Fruit fly (Drosophila melanogaster) whole organism, embryonic: Measurements from ENCODE around the gene pyd.

Experiments used
- Abd-B ChIP-seq: fragments of 200-800 bp; sonication (Bioruptor generic); optimal IDR thresholded peaks from 2 replicates; lab custom pipeline; 2018; ENCODE audit warnings: missing biosample characterization, mild to moderate bottlenecking, missing genetic modification characterization, moderate library complexity
- Aef1 ChIP-seq: fragments of 200-800 bp; sonication (Bioruptor generic); IDR thresholded peaks from 3 replicates; pipeline ENCODE4 v1.3.6; 2022; ENCODE audit warnings: missing biosample characterization, missing genetic modification characterization
- Blimp-1 ChIP-seq: fragments of 200-800 bp; sonication (Bioruptor generic); optimal IDR thresholded peaks from 3 replicates; lab custom pipeline; 2018; ENCODE audit warnings: missing biosample characterization, missing genetic modification characterization, mild to moderate bottlenecking, moderate library complexity, missing genetic modification reagents
- C15 ChIP-seq: fragments of 200-800 bp; sonication (Bioruptor generic); IDR thresholded peaks from 3 replicates; pipeline ENCODE4 v1.3.6; 2022; ENCODE audit warnings: missing biosample characterization, missing genetic modification characterization
- CG10209 ChIP-seq: fragments of 200-800 bp; sonication (Bioruptor generic); optimal IDR thresholded peaks from 3 replicates; lab custom pipeline; 2017; ENCODE audit warnings: missing biosample characterization, mild to moderate bottlenecking, missing genetic modification characterization, missing genetic modification reagents
- CG11723 ChIP-seq: fragments of 200-800 bp; sonication (Bioruptor generic); optimal IDR thresholded peaks from 2 replicates; lab custom pipeline; 2017; ENCODE audit warnings: missing biosample characterization, mild to moderate bottlenecking, missing genetic modification characterization
- CG14441 ChIP-seq: fragments of 200-800 bp; sonication (Bioruptor generic); IDR thresholded peaks from 2 replicates; pipeline ENCODE4 v1.3.6; 2022; ENCODE audit warnings: missing biosample characterization, missing genetic modification characterization
- CG14860 ChIP-seq: fragments of 200-800 bp; sonication (Bioruptor generic); IDR thresholded peaks from 3 replicates; pipeline ENCODE4 v1.3.6; 2022; ENCODE audit warnings: missing biosample characterization, missing genetic modification characterization; ENCODE audit not compliant: partially characterized antibody
- CG15514 ChIP-seq: fragments of 200-800 bp; sonication (Bioruptor generic); optimal IDR thresholded peaks from 3 replicates; lab custom pipeline; 2017; ENCODE audit warnings: missing biosample characterization, missing genetic modification characterization, mild to moderate bottlenecking, moderate library complexity, missing genetic modification reagents
- CG17385 ChIP-seq: fragments of 200-800 bp; sonication (Bioruptor generic); optimal IDR thresholded peaks from 3 replicates; lab custom pipeline; 2018; ENCODE audit warnings: missing biosample characterization, mild to moderate bottlenecking, missing genetic modification characterization
- CG18599 ChIP-seq: fragments of 200-800 bp; sonication (Bioruptor generic); optimal IDR thresholded peaks from 3 replicates; lab custom pipeline; 2017; ENCODE audit warnings: missing biosample characterization, missing genetic modification characterization, mild to moderate bottlenecking, moderate library complexity, missing genetic modification reagents
- CG2202 ChIP-seq: fragments of 200-800 bp; sonication (Bioruptor generic); optimal IDR thresholded peaks from 2 replicates; lab custom pipeline; 2018; ENCODE audit warnings: missing biosample characterization, mild to moderate bottlenecking, missing genetic modification characterization
- CG30020 ChIP-seq: fragments of 200-800 bp; optimal IDR thresholded peaks from 2 replicates; lab custom pipeline; 2019; ENCODE audit warnings: missing biosample characterization, mild to moderate bottlenecking, missing genetic modification characterization, moderate library complexity
- CG3995 ChIP-seq: fragments of 200-800 bp; sonication (Bioruptor generic); optimal IDR thresholded peaks from 3 replicates; lab custom pipeline; 2016; ENCODE audit warnings: missing biosample characterization, missing genetic modification characterization
- CG6175 ChIP-seq: fragments of 200-800 bp; sonication (Bioruptor generic); IDR thresholded peaks from 3 replicates; pipeline ENCODE4 v1.3.6; 2022; ENCODE audit warnings: missing biosample characterization, missing genetic modification characterization
- CG6272 ChIP-seq: fragments of 200-800 bp; sonication (Bioruptor generic); IDR thresholded peaks from 2 replicates; pipeline ENCODE4 v1.3.6; 2022; ENCODE audit warnings: missing biosample characterization, missing genetic modification characterization
- CG7556 ChIP-seq: fragments of 200-800 bp; sonication (Bioruptor generic); optimal IDR thresholded peaks from 2 replicates; lab custom pipeline; 2017; ENCODE audit warnings: missing biosample characterization, mild to moderate bottlenecking, missing genetic modification characterization
- CG8281 ChIP-seq: fragments of 200-800 bp; sonication (Bioruptor generic); optimal IDR thresholded peaks from 2 replicates; lab custom pipeline; 2018; ENCODE audit warnings: missing biosample characterization, mild to moderate bottlenecking, missing genetic modification characterization, moderate library complexity
- CG8478 ChIP-seq: fragments of >200 bp; optimal IDR thresholded peaks from 2 replicates; lab custom pipeline; 2018
- CrebB ChIP-seq: fragments of 200-800 bp; sonication (Bioruptor generic); optimal IDR thresholded peaks from 3 replicates; lab custom pipeline; 2018; ENCODE audit warnings: missing biosample characterization, mild to moderate bottlenecking, missing genetic modification characterization
- HLH4C ChIP-seq: fragments of 200-800 bp; sonication (Bioruptor generic); IDR thresholded peaks from 3 replicates; pipeline ENCODE4 v1.3.6; 2022; ENCODE audit warnings: missing biosample characterization, missing genetic modification characterization; ENCODE audit not compliant: partially characterized antibody
- Hmx ChIP-seq: fragments of 200-800 bp; sonication (Bioruptor generic); optimal IDR thresholded peaks from 2 replicates; lab custom pipeline; 2016; ENCODE audit warnings: missing biosample characterization, missing genetic modification characterization
- Mes4 ChIP-seq: fragments of 200-800 bp; sonication (Bioruptor generic); optimal IDR thresholded peaks from 2 replicates; lab custom pipeline; 2016; ENCODE audit warnings: missing biosample characterization, missing genetic modification characterization
- Scr ChIP-seq: fragments of 200-800 bp; sonication (Bioruptor generic); IDR thresholded peaks from 2 replicates; pipeline ENCODE4 v1.3.6; 2022; ENCODE audit warnings: missing biosample characterization, missing genetic modification characterization; ENCODE audit not compliant: partially characterized antibody
- Six4 ChIP-seq: fragments of 200-800 bp; sonication (Bioruptor generic); optimal IDR thresholded peaks from 2 replicates; lab custom pipeline; 2016; ENCODE audit warnings: missing biosample characterization, missing genetic modification characterization
- Sox102F ChIP-seq: fragments of 200-800 bp; sonication (Bioruptor generic); optimal IDR thresholded peaks from 2 replicates; lab custom pipeline; 2018; ENCODE audit warnings: missing biosample characterization, mild to moderate bottlenecking, missing genetic modification characterization, moderate library complexity
- Spps ChIP-seq: fragments of 200-800 bp; sonication (Bioruptor generic); optimal IDR thresholded peaks from 2 replicates; lab custom pipeline; 2018; ENCODE audit warnings: missing biosample characterization, mild to moderate bottlenecking, missing genetic modification characterization
- Sry-δ ChIP-seq: fragments of 200-800 bp; sonication (Bioruptor generic); optimal IDR thresholded peaks from 2 replicates; lab custom pipeline; 2016; ENCODE audit warnings: missing biosample characterization, missing genetic modification characterization
- ci ChIP-seq: fragments of 200-800 bp; sonication (Bioruptor generic); IDR thresholded peaks from 3 replicates; pipeline ENCODE4 v1.3.6; 2022; ENCODE audit warnings: missing biosample characterization, missing genetic modification characterization
- corto ChIP-seq: fragments of 200-800 bp; sonication (Bioruptor generic); optimal IDR thresholded peaks from 2 replicates; lab custom pipeline; 2016; ENCODE audit warnings: missing biosample characterization, mild to moderate bottlenecking, missing genetic modification characterization, moderate library complexity
- croc ChIP-seq: fragments of 200-800 bp; sonication (Bioruptor generic); conservative IDR thresholded peaks from 3 replicates; pipeline ENCODE4 v1.3.6; 2022; ENCODE audit warnings: missing biosample characterization, missing genetic modification characterization
- ems ChIP-seq: fragments of 200-800 bp; sonication (Bioruptor generic); optimal IDR thresholded peaks from 3 replicates; lab custom pipeline; 2016; ENCODE audit warnings: missing biosample characterization, missing genetic modification characterization
- exex ChIP-seq: fragments of 200-800 bp; sonication (Bioruptor generic); optimal IDR thresholded peaks from 4 replicates; lab custom pipeline; 2018; ENCODE audit warnings: missing biosample characterization, mild to moderate bottlenecking, missing genetic modification characterization, moderate library complexity
- eyg ChIP-seq: fragments of 200-800 bp; sonication (Bioruptor generic); optimal IDR thresholded peaks from 3 replicates; lab custom pipeline; 2016; ENCODE audit warnings: missing biosample characterization, missing genetic modification characterization
- gsb ChIP-seq: fragments of 200-800 bp; sonication (Bioruptor generic); IDR thresholded peaks from 2 replicates; pipeline ENCODE4 v1.3.6; 2022; ENCODE audit warnings: missing biosample characterization, missing genetic modification characterization
- hb ChIP-seq: fragments of 200-800 bp; sonication (Bioruptor generic); IDR thresholded peaks from 3 replicates; pipeline ENCODE4 v1.3.6; 2022; ENCODE audit warnings: missing biosample characterization, missing genetic modification characterization; ENCODE audit not compliant: partially characterized antibody
- kay ChIP-seq: fragments of 200-800 bp; sonication (Bioruptor generic); optimal IDR thresholded peaks from 2 replicates; lab custom pipeline; 2016; ENCODE audit warnings: missing biosample characterization, missing genetic modification characterization
- ken ChIP-seq: fragments of 200-800 bp; sonication (Bioruptor generic); IDR thresholded peaks from 3 replicates; pipeline ENCODE4 v1.3.6; 2022; ENCODE audit warnings: missing biosample characterization, missing genetic modification characterization
- kni ChIP-seq: fragments of 200-800 bp; sonication (Bioruptor generic); optimal IDR thresholded peaks from 3 replicates; lab custom pipeline; 2017; ENCODE audit warnings: mild to moderate bottlenecking, missing biosample characterization, missing genetic modification reagents, missing genetic modification characterization
- nmo ChIP-seq: fragments of 200-800 bp; sonication (Bioruptor generic); optimal IDR thresholded peaks from 2 replicates; lab custom pipeline; 2018; ENCODE audit warnings: missing biosample characterization, mild to moderate bottlenecking, missing genetic modification characterization, moderate library complexity
- pros ChIP-seq: fragments of 200-800 bp; sonication (Bioruptor generic); optimal IDR thresholded peaks from 3 replicates; lab custom pipeline; 2019; ENCODE audit warnings: missing biosample characterization, mild to moderate bottlenecking, missing genetic modification characterization, moderate library complexity
- rib ChIP-seq: fragments of 200-800 bp; sonication (Bioruptor generic); IDR thresholded peaks from 2 replicates; pipeline ENCODE4 v1.3.6; 2022; ENCODE audit warnings: missing biosample characterization, missing genetic modification characterization
- slp2 ChIP-seq: fragments of 200-800 bp; sonication (Bioruptor generic); optimal IDR thresholded peaks from 2 replicates; lab custom pipeline; 2016; ENCODE audit warnings: missing biosample characterization, missing genetic modification characterization
- sna ChIP-seq: fragments of 200-800 bp; sonication (Bioruptor generic); IDR thresholded peaks from 2 replicates; pipeline ENCODE4 v1.3.6; 2022; ENCODE audit warnings: missing biosample characterization, missing genetic modification characterization; ENCODE audit not compliant: partially characterized antibody
- ssp ChIP-seq: fragments of 200-800 bp; sonication (Bioruptor generic); IDR thresholded peaks from 2 replicates; pipeline ENCODE4 v1.3.6; 2022; ENCODE audit warnings: missing biosample characterization, missing genetic modification characterization
- stwl ChIP-seq: fragments of 200-800 bp; sonication (Bioruptor generic); optimal IDR thresholded peaks from 3 replicates; lab custom pipeline; 2018; ENCODE audit warnings: missing biosample characterization, mild to moderate bottlenecking, missing genetic modification characterization, moderate library complexity
- tin ChIP-seq: fragments of 200-800 bp; sonication (Bioruptor generic); optimal IDR thresholded peaks from 3 replicates; lab custom pipeline; 2016; ENCODE audit warnings: missing biosample characterization, missing genetic modification characterization
- unpg ChIP-seq: fragments of 200-800 bp; sonication (Bioruptor generic); optimal IDR thresholded peaks from 3 replicates; lab custom pipeline; 2018; ENCODE audit warnings: missing biosample characterization, mild to moderate bottlenecking, missing genetic modification characterization, moderate library complexity
- vvl ChIP-seq: fragments of 200-800 bp; sonication (Bioruptor generic); IDR thresholded peaks from 2 replicates; pipeline ENCODE4 v1.3.6; 2022; ENCODE audit warnings: missing biosample characterization, missing genetic modification characterization
- z ChIP-seq: fragments of 200-800 bp; sonication (Bioruptor generic); IDR thresholded peaks from 3 replicates; pipeline ENCODE4 v1.3.6; 2022; ENCODE audit warnings: missing biosample characterization, missing genetic modification characterization

Gene pyd

DNA sequence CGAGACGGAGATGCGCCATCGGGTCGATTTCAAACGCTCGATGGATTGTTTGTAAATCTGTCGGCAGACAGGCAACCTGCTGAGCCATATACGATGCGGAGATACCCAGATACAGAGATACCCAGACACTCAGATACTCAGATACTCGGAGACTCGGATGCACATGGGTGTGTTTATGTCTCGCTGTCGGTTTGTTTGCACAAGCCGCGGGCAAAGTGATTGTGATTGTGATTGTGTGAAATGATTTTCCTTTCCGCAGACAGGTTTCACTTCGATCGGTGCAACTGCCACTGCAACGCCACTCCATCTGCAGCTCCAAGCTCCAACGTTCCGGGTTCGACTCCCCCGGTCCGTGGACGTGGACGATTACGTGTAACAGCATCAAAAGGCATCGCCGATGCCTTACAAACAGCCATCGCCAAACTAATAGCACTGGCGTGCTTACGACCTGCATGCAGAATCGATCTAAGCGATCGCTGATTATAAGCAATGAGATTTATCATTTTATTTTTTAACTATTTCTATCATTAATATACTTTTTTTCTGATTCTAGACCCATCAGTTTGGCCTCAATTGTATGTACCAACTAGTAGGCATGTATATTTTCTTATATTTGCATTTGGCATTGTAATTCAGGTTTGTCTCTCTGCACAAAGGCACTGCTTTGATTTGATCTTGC is 142.8 kb downstream of the pyd start (continued):
- TF ChIP-seq CG6175: no peak
- peak; percentile 31; the same call in 1 of the 2 replicates for TF ChIP-seq CG6272
- TF ChIP-seq Aef1: 0 out of 3 replicates have a peak, but pooled peaks have one; percentile 33
- no peak for TF ChIP-seq C15 (GFP tag; lab: Robert Waterston, UW)
- no peak for TF ChIP-seq hb
- TF ChIP-seq slp2 (GFP tag; lab: Kevin White, UChicago): peak; percentile 5
- no peak for TF ChIP-seq z (GFP tag; lab: Robert Waterston, UW)
- no peak for TF ChIP-seq Mes4 (GFP tag; lab: Kevin White, UChicago)
- peak; percentile 26 for TF ChIP-seq tin (GFP tag; lab: Kevin White, UChicago)
- TF ChIP-seq CG11723 (GFP tag; lab: Kevin White, UChicago): no peak
- no peak for TF ChIP-seq CrebB (tag; lab: Kevin White, UChicago)
- TF ChIP-seq Sox102F (GFP tag; lab: Kevin White, UChicago): peak; percentile 67
- peak; percentile 41 for TF ChIP-seq CG17385
- TF ChIP-seq ems (GFP tag; lab: Kevin White, UChicago): no peak
- TF ChIP-seq CG18599 (GFP tag; lab: Kevin White, UChicago): peak; percentile 13
- 0 out of 3 replicates have a peak, but pooled peaks have one; percentile 45 for TF ChIP-seq croc (GFP tag; lab: Robert Waterston, UW)
- TF ChIP-seq Blimp-1 (GFP tag; lab: Kevin White, UChicago): peak; percentile 53
- TF ChIP-seq CG2202 (tag; lab: Kevin White, UChicago): no peak
- peak; percentile 82 for TF ChIP-seq ci (GFP tag; lab: Robert Waterston, UW)
- TF ChIP-seq nmo (GFP tag; lab: Kevin White, UChicago): peak; percentile 61
- TF ChIP-seq Sry-δ (GFP tag; lab: Kevin White, UChicago): no peak
- TF ChIP-seq pros (GFP tag; lab: Kevin White, UChicago): no peak
- no peak for TF ChIP-seq CG3995
- TF ChIP-seq HLH4C (GFP tag; lab: Robert Waterston, UW): no peak
- TF ChIP-seq kni (GFP tag; lab: Kevin White, UChicago): no peak
- no peak for TF ChIP-seq CG30020 (tag; lab: Kevin White, UChicago)
- TF ChIP-seq stwl (tag; lab: Kevin White, UChicago): no peak
- peak; percentile 63 for TF ChIP-seq unpg
- TF ChIP-seq ken: peak; percentile 54; the same call in 2 of the 3 replicates
- no peak for TF ChIP-seq rib (GFP tag; lab: Robert Waterston, UW)
- TF ChIP-seq CG8478: no peak
- peak; percentile 31 for TF ChIP-seq Six4 (GFP tag; lab: Kevin White, UChicago)
- no peak for TF ChIP-seq Abd-B (GFP tag; lab: Kevin White, UChicago)
- peak; percentile 80 for TF ChIP-seq CG14441 (GFP tag; lab: Robert Waterston, UW)
- TF ChIP-seq Scr (GFP tag; lab: Robert Waterston, UW): no peak
- peak; percentile 54; the same call in 1 of the 2 replicates for TF ChIP-seq ssp (GFP tag; lab: Robert Waterston, UW)
- TF ChIP-seq corto (GFP tag; lab: Kevin White, UChicago): no peak
- TF ChIP-seq CG8281 (tag; lab: Kevin White, UChicago): no peak
- TF ChIP-seq gsb (GFP tag; lab: Robert Waterston, UW): no peak
- TF ChIP-seq vvl (GFP tag; lab: Robert Waterston, UW): peak; percentile 86
- no peak for TF ChIP-seq eyg (GFP tag; lab: Kevin White, UChicago)
- TF ChIP-seq CG14860: no peak
- peak; percentile 30 for TF ChIP-seq Spps
- no peak for TF ChIP-seq kay (GFP tag; lab: Kevin White, UChicago)
- TF ChIP-seq CG10209 (GFP tag; lab: Kevin White, UChicago): peak; percentile 14
- no peak for TF ChIP-seq Hmx (GFP tag; lab: Kevin White, UChicago)
- TF ChIP-seq CG15514 (GFP tag; lab: Kevin White, UChicago): no peak
- peak; percentile 37 for TF ChIP-seq CG7556 (GFP tag; lab: Kevin White, UChicago)
- TF ChIP-seq exex (tag; lab: Kevin White, UChicago): no peak
- no peak for TF ChIP-seq sna (GFP tag; lab: Robert Waterston, UW)
